Worm (Caenorhabditis elegans): Measurements from ENCODE around the gene asb-2.

DNA sequence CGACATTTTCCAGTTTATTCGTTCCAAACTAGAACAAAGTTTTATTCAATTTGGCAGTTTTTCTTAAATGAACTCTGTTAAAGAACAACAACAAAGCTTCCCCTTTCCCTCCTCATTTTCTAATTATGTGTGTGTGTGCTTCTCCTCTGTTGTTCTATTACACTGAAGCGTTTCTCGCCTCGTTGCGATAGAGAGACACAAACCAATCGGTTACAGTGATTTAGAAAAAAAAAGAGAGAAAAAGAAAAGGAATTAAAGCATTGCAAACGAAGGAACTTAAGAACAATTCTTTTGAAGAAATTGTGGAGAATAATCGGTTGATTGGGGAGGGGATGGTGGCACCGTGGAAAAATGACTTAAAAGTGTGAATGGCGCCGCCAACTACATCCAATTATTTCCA, 32.0 kb upstream of the asb-2 start, which contains the start of gene cest-26:
- TF ChIP-seq snpc-4 (tag; optimal IDR thresholded peaks at IDR 0.05), result no peak
- TF ChIP-seq unc-62 (GFP tag; optimal IDR thresholded peaks at IDR 0.05), result no peak
- TF ChIP-seq ceh-83 (GFP tag; optimal IDR thresholded peaks at IDR 0.05), result no peak
